Fruit fly (Drosophila melanogaster): ENCODE measurements around the gene ort.

DNA sequence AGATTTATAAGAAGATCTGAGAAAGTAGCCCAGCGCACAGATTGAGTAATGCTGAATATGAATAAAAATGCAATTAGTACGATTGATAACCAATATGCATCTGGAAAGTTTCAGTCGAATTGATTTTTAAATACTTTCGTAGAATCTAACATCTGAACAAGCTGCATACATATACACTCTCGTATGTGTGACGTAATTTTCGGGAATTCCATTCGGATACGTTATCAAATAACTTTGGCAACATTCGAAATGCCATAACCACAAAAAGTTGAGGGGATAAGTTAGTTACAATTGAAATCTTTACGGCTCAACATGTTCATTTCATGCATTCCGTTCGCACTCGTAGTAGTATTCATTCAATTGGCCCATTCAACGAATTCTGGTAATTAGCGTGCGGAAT, 8.8 kb upstream of the ort start, which contains the start of gene CG31219:
- no peak for TF ChIP-seq yki (optimal IDR thresholded peaks at IDR 0.05)
- TF ChIP-seq CG17328 (GFP tag; IDR thresholded peaks at IDR 0.05), result no peak
- no peak for TF ChIP-seq nmo (GFP tag; optimal IDR thresholded peaks at IDR 0.05)
- TF ChIP-seq CG1529 (GFP tag; optimal IDR thresholded peaks at IDR 0.05), result no peak
- no peak for TF ChIP-seq tap (tag; optimal IDR thresholded peaks at IDR 0.05)
- TF ChIP-seq jumu (GFP tag; optimal IDR thresholded peaks at IDR 0.05), result no peak
- TF ChIP-seq CG5245 (GFP tag; optimal IDR thresholded peaks at IDR 0.05), result no peak
- no peak for TF ChIP-seq CG10431 (GFP tag; optimal IDR thresholded peaks at IDR 0.05)
